Worm (Caenorhabditis elegans): ENCODE data around the gene Y57E12AL.2.

- TF ChIP-seq ceh-82 (tag; optimal IDR thresholded peaks at IDR 0.05): no peak
- TF ChIP-seq nhr-12 (tag; optimal IDR thresholded peaks at IDR 0.05): no peak
- TF ChIP-seq nhr-77 (tag; optimal IDR thresholded peaks at IDR 0.05): no peak
- no peak for TF ChIP-seq dpl-1 (GFP tag; optimal IDR thresholded peaks at IDR 0.05)
- TF ChIP-seq mep-1 (tag; optimal IDR thresholded peaks at IDR 0.05): no peak
Measured at ce11 chrV:7096129-7096730, 38.3 kb downstream of the Y57E12AL.2 start.

Data from whole organism, L1 larva.